ENCODE assay signal across 5 fruit fly cellular contexts in the genomic region with DNA sequence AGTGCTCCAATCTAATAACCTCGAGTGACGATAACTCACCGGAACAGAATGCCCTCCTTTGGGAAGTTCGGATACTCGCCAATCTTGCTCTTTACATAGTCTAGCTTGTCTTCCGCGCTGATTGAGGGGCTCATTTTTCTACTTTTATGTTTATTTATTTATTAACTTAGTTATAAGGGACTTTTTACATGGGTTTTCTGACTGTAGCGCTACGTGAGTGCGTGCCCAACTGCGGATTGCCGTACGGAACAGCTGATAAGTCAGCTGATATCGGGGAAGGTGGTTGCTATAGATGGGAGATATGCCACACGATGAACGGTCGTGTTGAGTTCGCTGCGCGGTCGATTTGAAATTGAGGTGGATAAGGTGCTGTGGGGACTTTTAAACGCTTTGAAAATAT.
TF ChIP-seq lines count a peak whose summit lies in the region.

A gene (minus strand): TSS at position 368 of the 400 bp plus-strand sequence.

- peak; percentile 64 for TF ChIP-seq CTCF in whole organism, embryonic (GFP tag; optimal IDR thresholded peaks at IDR 0.05; lab: Kevin White, UChicago)

TF ChIP-seq in whole organism, adult, 20 proteins besides CTCF, POLR2A, EP300 and RAD21 (continues in another document):
- no peak for TF ChIP-seq CG11617 (GFP tag; optimal IDR thresholded peaks at IDR 0.05; lab: Kevin White, UChicago)
- no peak for TF ChIP-seq CG33017 (tag; optimal IDR thresholded peaks at IDR 0.05; lab: Kevin White, UChicago)
- no peak for TF ChIP-seq pad (GFP tag; optimal IDR thresholded peaks at IDR 0.05; lab: Kevin White, UChicago)
- no peak for TF ChIP-seq cnc (optimal IDR thresholded peaks at IDR 0.05; lab: Kevin White, UChicago)
- TF ChIP-seq kay (GFP tag; lab: Kevin White, UChicago; ENCODE audit: borderline replicate concordance), result peak; percentile 27
- no peak for TF ChIP-seq CG7045 (GFP tag; optimal IDR thresholded peaks at IDR 0.05; lab: Kevin White, UChicago)
- no peak for TF ChIP-seq CG12768 (GFP tag; optimal IDR thresholded peaks at IDR 0.05; lab: Kevin White, UChicago)
- TF ChIP-seq Hr96 (GFP tag; optimal IDR thresholded peaks at IDR 0.05; lab: Kevin White, UChicago), result no peak
- TF ChIP-seq Mnt (GFP tag; optimal IDR thresholded peaks at IDR 0.05; lab: Kevin White, UChicago), result peak; percentile 7
- no peak for TF ChIP-seq CG7101 (tag; optimal IDR thresholded peaks at IDR 0.05; lab: Kevin White, UChicago)
- TF ChIP-seq CG1620 (GFP tag; optimal IDR thresholded peaks at IDR 0.05; lab: Kevin White, UChicago), result no peak
- TF ChIP-seq ovo (GFP tag; optimal IDR thresholded peaks at IDR 0.05; lab: Kevin White, UChicago), result no peak
- TF ChIP-seq CG5204 (GFP tag; optimal IDR thresholded peaks at IDR 0.05; lab: Kevin White, UChicago), result no peak
- no peak for TF ChIP-seq CG14711 (tag; optimal IDR thresholded peaks at IDR 0.05; lab: Kevin White, UChicago)
- TF ChIP-seq tj (GFP tag; optimal IDR thresholded peaks at IDR 0.05; lab: Kevin White, UChicago), result peak; percentile 7
- TF ChIP-seq cic (GFP tag; optimal IDR thresholded peaks at IDR 0.05; lab: Kevin White, UChicago), result no peak
- peak; percentile 87 for TF ChIP-seq bab1 (GFP tag; optimal IDR thresholded peaks at IDR 0.05; lab: Kevin White, UChicago)
- TF ChIP-seq Crg-1 (GFP tag; optimal IDR thresholded peaks at IDR 0.05; lab: Kevin White, UChicago), result no peak

TF ChIP-seq in whole organism, embryonic, 481 proteins besides CTCF, POLR2A, EP300 and RAD21 (continues in another document):
- TF ChIP-seq CG6654 (GFP tag; optimal IDR thresholded peaks at IDR 0.05; lab: Kevin White, UChicago), result no peak
- TF ChIP-seq Sry-δ (GFP tag; optimal IDR thresholded peaks at IDR 0.05; lab: Kevin White, UChicago), result peak; percentile 87
- no peak for TF ChIP-seq pum (GFP tag; optimal IDR thresholded peaks at IDR 0.05; lab: Kevin White, UChicago)
- TF ChIP-seq bcd (GFP tag; optimal IDR thresholded peaks at IDR 0.05; lab: Kevin White, UChicago), result no peak
- no peak for TF ChIP-seq CG11398 (GFP tag; optimal IDR thresholded peaks at IDR 0.05; lab: Kevin White, UChicago)
- no peak for TF ChIP-seq CG4617 (GFP tag; optimal IDR thresholded peaks at IDR 0.05; lab: Kevin White, UChicago; ENCODE audit: borderline replicate concordance)
- no peak for TF ChIP-seq ab (GFP tag; optimal IDR thresholded peaks at IDR 0.05; lab: Kevin White, UChicago)
- 0 out of 3 replicates have a peak, but pooled peaks have one; percentile 31 for TF ChIP-seq CG14860 (GFP tag; IDR thresholded peaks at IDR 0.05; lab: Robert Waterston, UW; ENCODE audit: partially characterized antibody)
- no peak for TF ChIP-seq CG2889 (GFP tag; IDR thresholded peaks at IDR 0.05; lab: Robert Waterston, UW)
- TF ChIP-seq CG32532 (GFP tag; IDR thresholded peaks at IDR 0.05; lab: Robert Waterston, UW), result no peak
- no peak for TF ChIP-seq pan (optimal IDR thresholded peaks at IDR 0.05; lab: Kevin White, UChicago)
- no peak for TF ChIP-seq pan (GFP tag; optimal IDR thresholded peaks at IDR 0.05 in 1 of 2, IDR thresholded peaks at IDR 0.05 in 1 of 2)
- no peak for TF ChIP-seq CG11247 (GFP tag; IDR thresholded peaks at IDR 0.05; lab: Robert Waterston, UW)
- peak; percentile 88 for TF ChIP-seq hbn (GFP tag; IDR thresholded peaks at IDR 0.05; lab: Robert Waterston, UW; ENCODE audit: partially characterized antibody)
- TF ChIP-seq CG12942 (GFP tag; optimal IDR thresholded peaks at IDR 0.05; lab: Kevin White, UChicago), result no peak
- TF ChIP-seq CG17186 (GFP tag; optimal IDR thresholded peaks at IDR 0.05; lab: Kevin White, UChicago), result peak; percentile 40
- TF ChIP-seq Scr (GFP tag; IDR thresholded peaks at IDR 0.05; lab: Robert Waterston, UW; ENCODE audit: partially characterized antibody), result peak; percentile 76

TF ChIP-seq in whole organism, prepupa, 60 proteins besides CTCF, POLR2A, EP300 and RAD21 (continues in another document):
- TF ChIP-seq CG16779 (tag; optimal IDR thresholded peaks at IDR 0.05; lab: Kevin White, UChicago), result no peak
- no peak for TF ChIP-seq CG6808 (GFP tag; optimal IDR thresholded peaks at IDR 0.05; lab: Kevin White, UChicago)
- no peak for TF ChIP-seq vri (GFP tag; optimal IDR thresholded peaks at IDR 0.05; lab: Kevin White, UChicago)
- TF ChIP-seq svp (GFP tag; lab: Kevin White, UChicago), result peak; percentile 90
- peak; percentile 4 for TF ChIP-seq dsx (GFP tag; optimal IDR thresholded peaks at IDR 0.05; lab: Kevin White, UChicago; ENCODE audit: poor library complexity, severe bottlenecking)
- no peak for TF ChIP-seq CG32006 (GFP tag; optimal IDR thresholded peaks at IDR 0.05; lab: Kevin White, UChicago)
- TF ChIP-seq CG6163 (GFP tag; IDR thresholded peaks at IDR 0.05; lab: Robert Waterston, UW), result no peak
- TF ChIP-seq Sox14 (GFP tag; optimal IDR thresholded peaks at IDR 0.05; lab: Kevin White, UChicago), result no peak
- peak; percentile 29 for TF ChIP-seq fkh (GFP tag; optimal IDR thresholded peaks at IDR 0.05; lab: Kevin White, UChicago)
- no peak for TF ChIP-seq fd59A (GFP tag; optimal IDR thresholded peaks at IDR 0.05; lab: Kevin White, UChicago)
- TF ChIP-seq spab (GFP tag; optimal IDR thresholded peaks at IDR 0.05; lab: Kevin White, UChicago), result no peak
- TF ChIP-seq CG11294 (GFP tag; IDR thresholded peaks at IDR 0.05; lab: Robert Waterston, UW), result no peak
- TF ChIP-seq CG1621 (tag; optimal IDR thresholded peaks at IDR 0.05; lab: Kevin White, UChicago), result peak; percentile 99
- TF ChIP-seq CG3032 (tag; optimal IDR thresholded peaks at IDR 0.05; lab: Kevin White, UChicago), result no peak
- TF ChIP-seq Eip78C (GFP tag; lab: Kevin White, UChicago), result peak; percentile 48
- no peak for TF ChIP-seq fd85E (GFP tag; optimal IDR thresholded peaks at IDR 0.05; lab: Kevin White, UChicago)
- TF ChIP-seq Hr4 (GFP tag; optimal IDR thresholded peaks at IDR 0.05; lab: Kevin White, UChicago), result no peak
- no peak for TF ChIP-seq Eip93F (GFP tag; optimal IDR thresholded peaks at IDR 0.05; lab: Kevin White, UChicago)
- TF ChIP-seq CG9139 (GFP tag; optimal IDR thresholded peaks at IDR 0.05; lab: Kevin White, UChicago), result no peak

TF ChIP-seq in whole organism, pupa, 21 proteins besides CTCF, POLR2A, EP300 and RAD21:
- no peak for TF ChIP-seq Snoo (tag; optimal IDR thresholded peaks at IDR 0.05; lab: Kevin White, UChicago)
- TF ChIP-seq EcR (GFP tag; optimal IDR thresholded peaks at IDR 0.05; lab: Kevin White, UChicago), result peak; percentile 2
- no peak for TF ChIP-seq fd96Ca (GFP tag; IDR thresholded peaks at IDR 0.05; lab: Robert Waterston, UW)
- no peak for TF ChIP-seq gl (tag; optimal IDR thresholded peaks at IDR 0.05; lab: Kevin White, UChicago)
- peak; percentile 8 for TF ChIP-seq Pif1B (GFP tag; optimal IDR thresholded peaks at IDR 0.05; lab: Kevin White, UChicago)
- TF ChIP-seq CG15710 (tag; optimal IDR thresholded peaks at IDR 0.05; lab: Kevin White, UChicago), result no peak

TF ChIP-seq in whole organism, wandering third instar larva, 38 proteins besides CTCF, POLR2A, EP300 and RAD21:
- TF ChIP-seq Rel (GFP tag; optimal IDR thresholded peaks at IDR 0.05; lab: Kevin White, UChicago), result no peak
- peak; percentile 97 for TF ChIP-seq Rel (tag; optimal IDR thresholded peaks at IDR 0.05; lab: Kevin White, UChicago)
- TF ChIP-seq Dif (GFP tag; optimal IDR thresholded peaks at IDR 0.05; lab: Kevin White, UChicago; ENCODE audit: partially characterized antibody), result no peak
- TF ChIP-seq dsf (GFP tag; optimal IDR thresholded peaks at IDR 0.05; lab: Kevin White, UChicago; ENCODE audit: borderline replicate concordance), result no peak
- peak; percentile 69 for TF ChIP-seq Myc (optimal IDR thresholded peaks at IDR 0.05; lab: Kevin White, UChicago)
- TF ChIP-seq sage (GFP tag; optimal IDR thresholded peaks at IDR 0.05; lab: Kevin White, UChicago), result peak; percentile 14
